Fruit fly (Drosophila melanogaster): Measurements from ENCODE around the gene Polr3G.

dm6 chr3L:17382628-17383027, 44.3 kb downstream of the Polr3G start, which contains the start of gene CG13728:
- TF ChIP-seq Dll (optimal IDR thresholded peaks at IDR 0.05) (no peak), psq (optimal IDR thresholded peaks at IDR 0.05) (no peak)
